Worm (Caenorhabditis elegans) whole organism, L1 larva: ENCODE results near the gene C44B7.5.

Experiments
- C04F5.9 ChIP-seq: sonication (generic microtip); optimal IDR thresholded peaks from 2 replicates; lab custom pipeline; 2016; ENCODE audit warnings: missing genetic modification characterization, missing compliant biosample characterization
- C16A3.4 ChIP-seq: fragments of 150-350 bp; optimal IDR thresholded peaks from 2 replicates; lab custom pipeline; 2014; ENCODE audit warnings: missing biosample characterization, missing genetic modification characterization
- F16B12.6 ChIP-seq: fragments of 150-350 bp; optimal IDR thresholded peaks from 2 replicates; lab custom pipeline; 2014; ENCODE audit warnings: missing biosample characterization, missing genetic modification characterization
- aha-1 ChIP-seq: fragments of 150-350 bp; optimal IDR thresholded peaks from 2 replicates; lab custom pipeline; 2014; ENCODE audit warnings: missing biosample characterization, missing genetic modification characterization
- aly-2 ChIP-seq: fragments of 150-350 bp; optimal IDR thresholded peaks from 2 replicates; lab custom pipeline; 2014; ENCODE audit warnings: missing biosample characterization, missing genetic modification characterization
- blmp-1 ChIP-seq: fragments of 150-350 bp; optimal IDR thresholded peaks from 2 replicates; lab custom pipeline; 2014; ENCODE audit warnings: missing biosample characterization, missing genetic modification characterization
- ceh-63 ChIP-seq: fragments of 200-800 bp; sonication (Bioruptor generic); optimal IDR thresholded peaks from 2 replicates; lab custom pipeline; 2018; ENCODE audit warnings: mild to moderate bottlenecking, missing genetic modification characterization, missing compliant biosample characterization
- ceh-88 ChIP-seq: fragments of 200-800 bp; sonication (Bioruptor generic); IDR thresholded peaks from 2 replicates; pipeline ENCODE4 v1.3.6; 2022; ENCODE audit warnings: missing genetic modification characterization, missing compliant biosample characterization
- ces-1 ChIP-seq: fragments of 150-350 bp; optimal IDR thresholded peaks from 2 replicates; lab custom pipeline; 2014; ENCODE audit warnings: missing biosample characterization, missing genetic modification reagents, missing genetic modification characterization
- efl-1 ChIP-seq, 4 experiments: fragments of 150-350 bp; optimal IDR thresholded peaks in 3 of 4; peaks in 1 of 4; 1 replicate in 1 of 4; 2 replicates in 3 of 4; lab custom pipeline; 2014; ENCODE audit warnings: missing biosample characterization in 2 of 4, missing genetic modification characterization in 2 of 4, missing genetic modification reagents in 2 of 4
- efl-3 ChIP-seq: fragments of 200-800 bp; sonication (Bioruptor generic); optimal IDR thresholded peaks from 2 replicates; lab custom pipeline; 2018; ENCODE audit warnings: mild to moderate bottlenecking, missing genetic modification characterization, missing compliant biosample characterization
- egl-13 ChIP-seq: sonication (generic microtip); optimal IDR thresholded peaks from 2 replicates; lab custom pipeline; 2016; ENCODE audit warnings: missing genotype, missing genetic modification reagents, missing genetic modification characterization, missing compliant biosample characterization
- elt-2 ChIP-seq: sonication (generic microtip); optimal IDR thresholded peaks from 2 replicates; lab custom pipeline; 2016; ENCODE audit warnings: missing genetic modification characterization, mild to moderate bottlenecking, inconsistent platforms, missing compliant biosample characterization, missing genetic modification reagents
- elt-3 ChIP-seq, 6 experiments: fragments of 150-350 bp in 1 of 6; sonication (generic microtip); optimal IDR thresholded peaks; 2 replicates each; lab custom pipeline; 2017 to 2018; ENCODE audit warnings: missing biosample characterization in 6 of 6, missing genetic modification characterization in 6 of 6, inconsistent platforms in 1 of 6
- ets-5 ChIP-seq: fragments of 200-800 bp; sonication (Bioruptor generic); IDR thresholded peaks from 2 replicates; pipeline ENCODE4 v1.3.6; 2022; ENCODE audit warnings: missing genetic modification characterization, missing compliant biosample characterization
- fkh-4 ChIP-seq: sonication (generic microtip); optimal IDR thresholded peaks from 2 replicates; lab custom pipeline; 2016; ENCODE audit warnings: missing compliant biosample characterization, missing genetic modification characterization, borderline replicate concordance
- fkh-8 ChIP-seq: sonication (generic microtip); optimal IDR thresholded peaks from 2 replicates; lab custom pipeline; 2016; ENCODE audit warnings: mild to moderate bottlenecking, missing genetic modification characterization, missing compliant biosample characterization
- fos-1 ChIP-seq: fragments of 150-350 bp; optimal IDR thresholded peaks from 2 replicates; lab custom pipeline; 2014; ENCODE audit warnings: missing biosample characterization, missing genetic modification characterization
- grh-1 ChIP-seq: fragments of 200-800 bp; sonication (Bioruptor generic); IDR thresholded peaks from 2 replicates; pipeline ENCODE4 v1.3.6; 2022; ENCODE audit warnings: missing genetic modification reagents, missing genetic modification characterization, missing compliant biosample characterization
- hpl-2 ChIP-seq: fragments of 150-350 bp; optimal IDR thresholded peaks from 2 replicates; lab custom pipeline; 2014; ENCODE audit warnings: missing biosample characterization, missing genetic modification reagents, missing genetic modification characterization
- irx-1 ChIP-seq: sonication (generic microtip); optimal IDR thresholded peaks from 2 replicates; lab custom pipeline; 2016; ENCODE audit warnings: missing genetic modification characterization, missing compliant biosample characterization
- isw-1 ChIP-seq: fragments of 200-800 bp; sonication (Bioruptor generic); IDR thresholded peaks from 2 replicates; pipeline ENCODE4 v1.3.6; 2022; ENCODE audit warnings: missing genetic modification characterization, missing compliant biosample characterization
- jun-1 ChIP-seq: fragments of 150-350 bp; optimal IDR thresholded peaks from 2 replicates; lab custom pipeline; 2014; ENCODE audit warnings: missing biosample characterization, missing genetic modification reagents, missing genetic modification characterization
- lin-13 ChIP-seq: fragments of 150-350 bp; optimal IDR thresholded peaks from 2 replicates; lab custom pipeline; 2014; ENCODE audit warnings: missing biosample characterization, missing genetic modification reagents, missing genetic modification characterization
- lsy-2 ChIP-seq, 2 experiments: fragments of 150-350 bp; optimal IDR thresholded peaks; 2 replicates each; lab custom pipeline; 2014; ENCODE audit warnings: missing biosample characterization in 2 of 2, missing genetic modification characterization in 2 of 2
- mab-9 ChIP-seq: fragments of 200-800 bp; sonication (Bioruptor generic); IDR thresholded peaks from 2 replicates; pipeline ENCODE4 v1.3.6; 2022; ENCODE audit warnings: missing genetic modification reagents, missing genetic modification characterization, missing compliant biosample characterization
- mep-1 ChIP-seq: fragments of 150-350 bp; optimal IDR thresholded peaks from 2 replicates; lab custom pipeline; 2014; ENCODE audit warnings: missing biosample characterization, missing genetic modification characterization
- nhr-11 ChIP-seq: fragments of 150-350 bp; optimal IDR thresholded peaks from 2 replicates; lab custom pipeline; 2014; ENCODE audit warnings: missing biosample characterization, missing genetic modification characterization
- nhr-12 ChIP-seq: sonication (generic microtip); optimal IDR thresholded peaks from 2 replicates; lab custom pipeline; 2017; ENCODE audit warnings: missing biosample characterization, missing genetic modification characterization
- nhr-237 ChIP-seq: fragments of 150-350 bp; optimal IDR thresholded peaks from 2 replicates; lab custom pipeline; 2014; ENCODE audit warnings: missing biosample characterization, missing genetic modification characterization
- nhr-71 ChIP-seq: sonication (generic microtip); optimal IDR thresholded peaks from 2 replicates; lab custom pipeline; 2016; ENCODE audit warnings: mild to moderate bottlenecking, missing genetic modification characterization, moderate library complexity, missing compliant biosample characterization
- nhr-77 ChIP-seq: fragments of 150-350 bp; optimal IDR thresholded peaks from 2 replicates; lab custom pipeline; 2014; ENCODE audit warnings: missing biosample characterization, missing genetic modification characterization
- nhr-84 ChIP-seq: sonication (generic microtip); optimal IDR thresholded peaks from 2 replicates; lab custom pipeline; 2017; ENCODE audit warnings: missing biosample characterization, missing genetic modification characterization
- nhr-85 ChIP-seq: sonication (generic microtip); peaks from one replicate; lab custom pipeline; 2016; ENCODE audit warnings: missing genetic modification characterization, inconsistent platforms, missing compliant biosample characterization
- nhr-90 ChIP-seq: sonication (generic microtip); optimal IDR thresholded peaks from 2 replicates; lab custom pipeline; 2016; ENCODE audit warnings: mild to moderate bottlenecking, missing genetic modification characterization, missing compliant biosample characterization; ENCODE audit not compliant: poor library complexity
- pag-3 ChIP-seq: sonication (generic microtip); optimal IDR thresholded peaks from 2 replicates; lab custom pipeline; 2017; ENCODE audit warnings: missing genetic modification characterization, mild to moderate bottlenecking, missing compliant biosample characterization, antibody characterized with exemption, borderline replicate concordance; ENCODE audit not compliant: insufficient read depth
- rnt-1 ChIP-seq: sonication (generic microtip); optimal IDR thresholded peaks from 2 replicates; lab custom pipeline; 2016; ENCODE audit warnings: mild to moderate bottlenecking, missing genetic modification characterization, moderate library complexity, missing compliant biosample characterization
- skn-1 ChIP-seq: fragments of 150-350 bp; optimal IDR thresholded peaks from 2 replicates; lab custom pipeline; 2014; ENCODE audit warnings: missing biosample characterization, missing genetic modification characterization
- snpc-4 ChIP-seq: fragments of 150-350 bp; optimal IDR thresholded peaks from 2 replicates; lab custom pipeline; 2014; ENCODE audit warnings: missing biosample characterization, missing genetic modification characterization
- snu-23 ChIP-seq: sonication (generic microtip); optimal IDR thresholded peaks from 2 replicates; lab custom pipeline; 2016; ENCODE audit warnings: missing genetic modification characterization, missing compliant biosample characterization
- sptf-1 ChIP-seq: fragments of 150-350 bp; optimal IDR thresholded peaks from 2 replicates; lab custom pipeline; 2014; ENCODE audit warnings: missing biosample characterization, missing genetic modification characterization
- sup-37 ChIP-seq: fragments of 200-800 bp; sonication (Bioruptor generic); optimal IDR thresholded peaks from 2 replicates; lab custom pipeline; 2018; ENCODE audit warnings: mild to moderate bottlenecking, missing genetic modification characterization, missing compliant biosample characterization
- swsn-7 ChIP-seq: sonication (generic microtip); optimal IDR thresholded peaks from 2 replicates; lab custom pipeline; 2016; ENCODE audit warnings: missing genetic modification characterization, missing compliant biosample characterization
- tlp-1 ChIP-seq: fragments of 150-350 bp; optimal IDR thresholded peaks from 2 replicates; lab custom pipeline; 2014; ENCODE audit warnings: missing biosample characterization, missing genetic modification characterization
- unc-130 ChIP-seq: fragments of 150-350 bp; optimal IDR thresholded peaks from 2 replicates; lab custom pipeline; 2017; ENCODE audit warnings: missing biosample characterization, missing genetic modification characterization, inconsistent platforms
- unc-62 ChIP-seq: fragments of 150-350 bp; optimal IDR thresholded peaks from 2 replicates; lab custom pipeline; 2014; ENCODE audit warnings: missing biosample characterization, missing genetic modification reagents, missing genetic modification characterization
- unc-86 ChIP-seq: sonication (generic microtip); optimal IDR thresholded peaks from 2 replicates; lab custom pipeline; 2016; ENCODE audit warnings: missing genetic modification characterization, missing compliant biosample characterization
- unc-98 ChIP-seq: fragments of 200-800 bp; sonication (Bioruptor generic); IDR thresholded peaks from 2 replicates; pipeline ENCODE4 v1.3.6; 2022; ENCODE audit warnings: missing genetic modification characterization, missing compliant biosample characterization
- ztf-11 ChIP-seq, 2 experiments: sonication (generic microtip); optimal IDR thresholded peaks; 2 replicates each; lab custom pipeline; 2016 to 2017; ENCODE audit warnings: missing genetic modification characterization in 2 of 2, missing biosample characterization in 1 of 2, missing compliant biosample characterization in 1 of 2
- ztf-4 ChIP-seq: fragments of 150-350 bp; optimal IDR thresholded peaks from 2 replicates; lab custom pipeline; 2014; ENCODE audit warnings: missing biosample characterization, missing genetic modification characterization

The C44B7.5 gene

ce11 chrII:6893589-6894245 is 21.3 kb upstream of the C44B7.5 start, which contains the start of gene adal-1:
Gene adal-1, minus strand, starts transcription at chrII:6893639.
- peak in 1 of 2 experiments; percentile 37 for TF ChIP-seq lsy-2 (tag; optimal IDR thresholded peaks at IDR 0.05; lab: Kevin White, UChicago)
- no peak for TF ChIP-seq ceh-88
- TF ChIP-seq F16B12.6 (tag; lab: Kevin White, UChicago) = no peak
- TF ChIP-seq blmp-1 = peak; percentile 43
- peak in 1 of 2 experiments; percentile 20 for TF ChIP-seq efl-1 (optimal IDR thresholded peaks at IDR 0.05; lab: Kevin White, UChicago)
- peak in 1 of 2 experiments; percentile 81 for TF ChIP-seq efl-1 (GFP tag; optimal IDR thresholded peaks at IDR 0.05 in 1 of 2; lab: Kevin White, UChicago)

DNA sequence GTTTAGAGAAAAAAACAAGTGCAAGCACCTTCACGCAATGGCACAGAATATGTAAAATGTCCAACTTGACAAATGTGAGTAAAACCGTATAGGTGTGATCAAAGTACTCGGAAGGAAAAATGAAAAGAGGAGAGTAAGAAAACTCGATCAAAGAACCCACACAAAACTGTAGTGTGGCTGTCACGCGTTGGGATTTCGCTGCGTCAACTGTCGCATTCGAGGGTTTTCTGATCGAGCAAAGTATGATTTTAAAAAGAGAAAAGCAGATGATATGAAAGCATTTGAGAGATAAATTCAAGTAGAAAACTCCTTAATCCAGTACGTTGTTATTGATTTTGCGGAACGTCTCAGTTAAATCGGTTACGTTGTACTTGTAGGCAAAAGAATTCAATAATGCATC is 19.4 kb upstream of the C44B7.5 start:
- TF ChIP-seq skn-1 (tag; lab: Kevin White, UChicago) (peak; percentile 64), grh-1 (no peak), rnt-1 (tag; lab: Kevin White, UChicago) (peak; percentile 75), jun-1 (tag; lab: Kevin White, UChicago) (no peak), mab-9 (GFP tag; lab: Robert Waterston, UW) (no peak), nhr-237 (no peak), swsn-7 (tag; lab: Kevin White, UChicago) (peak; percentile 42), irx-1 (tag; lab: Kevin White, UChicago) (no peak), snpc-4 (tag; lab: Kevin White, UChicago) (no peak), unc-62 (GFP tag; lab: Kevin White, UChicago) (no peak), aha-1 (no peak), nhr-71 (tag; lab: Kevin White, UChicago) (peak; percentile 96), egl-13 (tag; lab: Kevin White, UChicago) (no peak), fos-1 (tag; lab: Kevin White, UChicago) (no peak), lsy-2 (tag; optimal IDR thresholded peaks at IDR 0.05; lab: Kevin White, UChicago) (peak; percentile 51 to 71), fkh-4 (tag; lab: Kevin White, UChicago) (no peak), elt-3 (tag; optimal IDR thresholded peaks at IDR 0.05; lab: Kevin White, UChicago) (peak in 3 of 6 experiments; percentile 19 to 84 (median 76)), snu-23 (GFP tag; lab: Kevin White, UChicago) (peak; percentile 93), C04F5.9 (tag; lab: Kevin White, UChicago) (no peak), tlp-1 (tag; lab: Kevin White, UChicago) (no peak), unc-130 (tag; lab: Kevin White, UChicago) (peak; percentile 91), blmp-1 (peak; percentile 80), nhr-12 (tag; lab: Kevin White, UChicago) (no peak), efl-3 (no peak), unc-86 (tag; lab: Kevin White, UChicago) (no peak), ceh-63 (GFP tag; lab: Kevin White, UChicago) (no peak), C16A3.4 (peak; percentile 62), mep-1 (tag; lab: Kevin White, UChicago) (peak; percentile 63), aly-2 (no peak), nhr-85 (tag; lab: Kevin White, UChicago) (peak; percentile 69), ces-1 (GFP tag; lab: Kevin White, UChicago) (no peak), isw-1 (GFP tag; lab: Robert Waterston, UW) (no peak), unc-98 (GFP tag; lab: Robert Waterston, UW) (no peak), F16B12.6 (tag; lab: Kevin White, UChicago) (no peak), ztf-4 (peak; percentile 78), ztf-11 (tag; optimal IDR thresholded peaks at IDR 0.05; lab: Kevin White, UChicago) (no peak), ets-5 (GFP tag; lab: Robert Waterston, UW) (no peak), nhr-11 (no peak), ceh-88 (no peak), lin-13 (GFP tag; lab: Kevin White, UChicago) (peak; percentile 47), nhr-90 (peak; percentile 63), nhr-84 (tag; lab: Kevin White, UChicago) (no peak), hpl-2 (GFP tag; lab: Kevin White, UChicago) (no peak), sup-37 (peak; percentile 55), sptf-1 (tag; lab: Kevin White, UChicago) (no peak), pag-3 (tag; lab: Kevin White, UChicago) (no peak), fkh-8 (tag; lab: Kevin White, UChicago) (no peak), nhr-77 (tag; lab: Kevin White, UChicago) (peak; percentile 48), elt-2 (tag; lab: Kevin White, UChicago) (peak; percentile 69)
